Worm (Caenorhabditis elegans): ENCODE measurements around the gene ttr-8.

DNA sequence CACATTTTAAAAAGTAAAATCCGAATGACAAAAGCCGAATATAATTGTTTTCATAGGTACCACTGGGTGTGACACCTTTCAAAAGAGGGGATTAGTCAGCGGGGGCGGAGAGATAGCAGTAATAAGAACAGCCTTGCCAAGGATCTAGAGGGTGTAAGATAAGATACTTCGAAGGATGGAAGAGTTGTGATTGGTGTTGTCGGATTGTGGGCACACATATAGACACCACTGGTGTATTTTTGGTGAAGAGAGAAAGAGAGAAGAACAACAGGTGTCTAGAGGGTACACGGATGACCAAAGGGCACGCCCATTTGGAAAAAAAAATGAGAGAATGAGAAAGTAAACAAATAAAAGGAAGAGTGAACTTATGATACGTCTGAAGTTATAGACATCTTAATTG lies 20.0 kb downstream of the ttr-8 start:
- TF ChIP-seq egl-27 (tag; optimal IDR thresholded peaks at IDR 0.05): no peak
- TF ChIP-seq blmp-1 (tag; optimal IDR thresholded peaks at IDR 0.05; ENCODE audit: insufficient read depth): no peak

All from whole organism, L2 larva.